Worm (Caenorhabditis elegans) whole organism, L4 larva: ENCODE data around the gene tsp-4.

ENCODE experiments used
- F26F4.8 ChIP-seq: fragments of 200-800 bp; sonication (Bioruptor generic); conservative IDR thresholded peaks from 2 replicates; pipeline ENCODE4 v1.3.6; 2022; ENCODE audit warnings: missing genetic modification characterization, missing compliant biosample characterization
- F37D6.2 ChIP-seq: sonication (generic microtip); optimal IDR thresholded peaks from 2 replicates; lab custom pipeline; 2016; ENCODE audit warnings: mild to moderate bottlenecking, missing genetic modification characterization, missing compliant biosample characterization
- F44E2.7 ChIP-seq: fragments of 200-800 bp; sonication (Bioruptor generic); IDR thresholded peaks from 2 replicates; pipeline ENCODE4 v2.1.2; 2022; ENCODE audit warnings: missing genetic modification characterization, missing compliant biosample characterization
- F49E8.2 ChIP-seq: sonication (generic microtip); optimal IDR thresholded peaks from 2 replicates; lab custom pipeline; 2016; ENCODE audit warnings: missing compliant biosample characterization, mild to moderate bottlenecking, missing genetic modification characterization, borderline replicate concordance
- T20F7.1 ChIP-seq: fragments of 200-800 bp; sonication (Bioruptor generic); optimal IDR thresholded peaks from 2 replicates; lab custom pipeline; 2018; ENCODE audit warnings: mild to moderate bottlenecking, missing genetic modification characterization, missing compliant biosample characterization
- Y105C5A.15 ChIP-seq: fragments of 200-800 bp; sonication (Bioruptor generic); IDR thresholded peaks from 2 replicates; pipeline ENCODE4 v1.3.6; 2022; ENCODE audit warnings: missing genetic modification characterization, missing compliant biosample characterization
- Y48G9A.11 ChIP-seq: fragments of 200-800 bp; sonication (Bioruptor generic); IDR thresholded peaks from 2 replicates; pipeline ENCODE4 v1.3.6; 2022; ENCODE audit warnings: missing genetic modification reagents, missing genetic modification characterization, missing compliant biosample characterization
- ZK546.5 ChIP-seq, 2 experiments: sonication (generic microtip); optimal IDR thresholded peaks; 2 replicates each; lab custom pipeline; 2017; ENCODE audit warnings: missing biosample characterization in 2 of 2, missing genetic modification characterization in 2 of 2
- ama-1 ChIP-seq: fragments of 150-350 bp; optimal IDR thresholded peaks from 2 replicates; lab custom pipeline; 2014; ENCODE audit warnings: inconsistent platforms, mixed read lengths
- arid-1 ChIP-seq: fragments of 200-800 bp; sonication (Bioruptor generic); conservative IDR thresholded peaks from 2 replicates; pipeline ENCODE4 v1.3.6; 2022; ENCODE audit warnings: missing genetic modification reagents, missing genetic modification characterization, missing compliant biosample characterization
- attf-4 ChIP-seq: sonication (generic microtip); optimal IDR thresholded peaks from 3 replicates; lab custom pipeline; 2017; ENCODE audit warnings: missing biosample characterization, missing genetic modification characterization
- ceh-28 ChIP-seq: fragments of 150-350 bp; optimal IDR thresholded peaks from 2 replicates; lab custom pipeline; 2014; ENCODE audit warnings: missing biosample characterization, missing genetic modification reagents, missing genetic modification characterization
- ceh-82 ChIP-seq: sonication (generic microtip); optimal IDR thresholded peaks from 2 replicates; lab custom pipeline; 2017; ENCODE audit warnings: missing biosample characterization, missing genetic modification characterization
- ctbp-1 ChIP-seq: fragments of 200-800 bp; sonication (Bioruptor generic); IDR thresholded peaks from 2 replicates; pipeline ENCODE4 v1.3.6; 2022; ENCODE audit warnings: missing genetic modification reagents, missing genetic modification characterization, missing compliant biosample characterization
- daf-16 ChIP-seq, 3 experiments: sonication (generic microtip); optimal IDR thresholded peaks; 2 replicates each; lab custom pipeline; 2016 to 2017; ENCODE audit warnings: missing genetic modification characterization in 3 of 3, missing genetic modification reagents in 3 of 3, mild to moderate bottlenecking in 2 of 3, missing compliant biosample characterization in 2 of 3, missing biosample characterization in 1 of 3, moderate library complexity in 1 of 3
- dmd-6 ChIP-seq: fragments of 200-800 bp; sonication (Bioruptor generic); IDR thresholded peaks from 2 replicates; pipeline ENCODE4 v1.3.6; 2022; ENCODE audit warnings: missing genetic modification reagents, missing genetic modification characterization, missing compliant biosample characterization
- dpl-1 ChIP-seq: fragments of 150-350 bp; optimal IDR thresholded peaks from 2 replicates; lab custom pipeline; 2014; ENCODE audit warnings: missing biosample characterization, missing genetic modification reagents, missing genetic modification characterization
- egl-27 ChIP-seq: sonication (generic microtip); optimal IDR thresholded peaks from 3 replicates; lab custom pipeline; 2017; ENCODE audit warnings: missing biosample characterization, missing genetic modification reagents, missing genetic modification characterization
- egl-43 ChIP-seq: fragments of 200-800 bp; sonication (Bioruptor generic); IDR thresholded peaks from 2 replicates; pipeline ENCODE4 v1.3.6; 2022; ENCODE audit warnings: missing genetic modification reagents, missing genetic modification characterization, missing compliant biosample characterization
- fkh-10 ChIP-seq: fragments of 150-350 bp; optimal IDR thresholded peaks from 2 replicates; lab custom pipeline; 2014; ENCODE audit warnings: missing biosample characterization, missing genetic modification reagents, missing genetic modification characterization
- fos-1 ChIP-seq: fragments of 150-350 bp; optimal IDR thresholded peaks from 2 replicates; lab custom pipeline; 2014; ENCODE audit warnings: missing biosample characterization, missing genetic modification characterization
- gei-8 ChIP-seq: fragments of 200-800 bp; sonication (Bioruptor generic); optimal IDR thresholded peaks from 2 replicates; lab custom pipeline; 2018; ENCODE audit warnings: mild to moderate bottlenecking, missing genetic modification characterization, missing compliant biosample characterization
- hlh-30 ChIP-seq: sonication (generic microtip); optimal IDR thresholded peaks from 2 replicates; lab custom pipeline; 2017; ENCODE audit warnings: antibody characterized with exemption, mild to moderate bottlenecking, missing genetic modification characterization, missing compliant biosample characterization; ENCODE audit not compliant: insufficient read depth
- jun-1 ChIP-seq: fragments of 150-350 bp; optimal IDR thresholded peaks from 2 replicates; lab custom pipeline; 2014; ENCODE audit warnings: missing biosample characterization, missing genetic modification reagents, missing genetic modification characterization
- lin-15B ChIP-seq: fragments of 150-350 bp; sonication (generic microtip); optimal IDR thresholded peaks from 3 replicates; lab custom pipeline; 2014; ENCODE audit warnings: missing biosample characterization, missing genetic modification characterization
- lir-3 ChIP-seq: sonication (generic microtip); optimal IDR thresholded peaks from 2 replicates; lab custom pipeline; 2016; ENCODE audit warnings: mild to moderate bottlenecking, missing genetic modification characterization, missing compliant biosample characterization
- madf-9 ChIP-seq: fragments of 200-800 bp; sonication (Bioruptor generic); conservative IDR thresholded peaks from 2 replicates; pipeline ENCODE4 v1.3.6; 2022; ENCODE audit warnings: missing genetic modification reagents, missing genetic modification characterization, missing compliant biosample characterization
- mep-1 ChIP-seq: fragments of 150-350 bp; sonication (generic microtip); optimal IDR thresholded peaks from 3 replicates; lab custom pipeline; 2014; ENCODE audit warnings: missing biosample characterization, missing genetic modification characterization
- mes-2 ChIP-seq: sonication (generic microtip); optimal IDR thresholded peaks from 2 replicates; lab custom pipeline; 2016; ENCODE audit warnings: missing genotype, mild to moderate bottlenecking, missing genetic modification characterization, missing compliant biosample characterization; ENCODE audit not compliant: poor library complexity, severe bottlenecking
- nhr-111 ChIP-seq: fragments of 200-800 bp; sonication (Bioruptor generic); optimal IDR thresholded peaks from 2 replicates; lab custom pipeline; 2018; ENCODE audit warnings: mild to moderate bottlenecking, missing genetic modification characterization, missing compliant biosample characterization
- nhr-237 ChIP-seq: sonication (generic microtip); optimal IDR thresholded peaks from 2 replicates; lab custom pipeline; 2017; ENCODE audit warnings: missing biosample characterization, missing genetic modification characterization
- nhr-28 ChIP-seq: fragments of 150-350 bp; optimal IDR thresholded peaks from 2 replicates; lab custom pipeline; 2014; ENCODE audit warnings: missing biosample characterization, missing genetic modification characterization
- nhr-48 ChIP-seq: sonication (generic microtip); optimal IDR thresholded peaks from 2 replicates; lab custom pipeline; 2016; ENCODE audit warnings: mild to moderate bottlenecking, missing genetic modification characterization, missing compliant biosample characterization
- pha-4 ChIP-seq, 2 experiments: fragments of 150-350 bp in 1 of 2; fragments of 200-800 bp in 1 of 2; sonication (Bioruptor generic) in 1 of 2; IDR thresholded peaks in 1 of 2; optimal IDR thresholded peaks in 1 of 2; 2 replicates each; pipeline versions ENCODE4 v1.3.6 to Lab custom; 2014 to 2022; ENCODE audit warnings: missing genetic modification characterization in 2 of 2, missing genetic modification reagents in 2 of 2, missing biosample characterization in 1 of 2, missing compliant biosample characterization in 1 of 2
- set-16 ChIP-seq: fragments of 200-800 bp; sonication (Bioruptor generic); IDR thresholded peaks from 2 replicates; pipeline ENCODE4 v1.3.6; 2022; ENCODE audit warnings: missing genetic modification reagents, missing genetic modification characterization, missing compliant biosample characterization
- snpc-1.2 ChIP-seq: fragments of 200-800 bp; sonication (Bioruptor generic); IDR thresholded peaks from 2 replicates; pipeline ENCODE4 v1.3.6; 2022; ENCODE audit warnings: missing genetic modification reagents, missing genetic modification characterization, missing compliant biosample characterization
- spr-1 ChIP-seq: sonication (generic microtip); optimal IDR thresholded peaks from 2 replicates; lab custom pipeline; 2016; ENCODE audit warnings: mild to moderate bottlenecking, missing genetic modification characterization, missing compliant biosample characterization
- tag-97 ChIP-seq: fragments of 200-800 bp; sonication (Bioruptor generic); IDR thresholded peaks from 2 replicates; pipeline ENCODE4 v1.3.6; 2022; ENCODE audit warnings: missing genetic modification characterization, missing compliant biosample characterization
- tra-1 ChIP-seq: fragments of 200-800 bp; sonication (Bioruptor generic); IDR thresholded peaks from 2 replicates; pipeline ENCODE4 v1.3.6; 2022; ENCODE audit warnings: missing genetic modification reagents, missing genetic modification characterization, missing compliant biosample characterization
- unc-62 ChIP-seq, 3 experiments: fragments of 150-350 bp in 1 of 3; sonication (generic microtip); optimal IDR thresholded peaks in 2 of 3; peaks in 1 of 3; 1 replicate in 1 of 3; 2 replicates in 2 of 3; lab custom pipeline; 2014 to 2017; ENCODE audit warnings: missing biosample characterization in 3 of 3, missing genetic modification characterization in 3 of 3, missing genetic modification reagents in 3 of 3, missing genotype in 1 of 3
- vab-7 ChIP-seq: fragments of 200-800 bp; sonication (Bioruptor generic); IDR thresholded peaks from 2 replicates; pipeline ENCODE4 v1.3.6; 2022; ENCODE audit warnings: missing genetic modification reagents, missing genetic modification characterization, missing compliant biosample characterization
- zfp-2 ChIP-seq: sonication (generic microtip); optimal IDR thresholded peaks from 2 replicates; lab custom pipeline; 2016; ENCODE audit warnings: mild to moderate bottlenecking, missing genetic modification characterization, missing compliant biosample characterization
- zip-11 ChIP-seq: fragments of 200-800 bp; sonication (Bioruptor generic); IDR thresholded peaks from 2 replicates; pipeline ENCODE4 v1.3.6; 2022; ENCODE audit warnings: missing genetic modification characterization, missing compliant biosample characterization
- ztf-11 ChIP-seq: fragments of 150-350 bp; optimal IDR thresholded peaks from 2 replicates; lab custom pipeline; 2014; ENCODE audit warnings: missing biosample characterization, missing genetic modification characterization

tsp-4 gene

ce11 chrIV:12565933-12566540 lies 46.0 kb upstream of the tsp-4 start, which contains the start of gene eak-7:
eak-7 (minus strand) TSS chrIV:12565983.
- TF ChIP-seq hlh-30 (tag; lab: Kevin White, UChicago), result peak; percentile 19
- TF ChIP-seq nhr-28 (tag; lab: Kevin White, UChicago), result no peak
- no peak for TF ChIP-seq ctbp-1 (GFP tag; lab: Robert Waterston, UW)
- TF ChIP-seq daf-16 (GFP tag; optimal IDR thresholded peaks at IDR 0.05; lab: Kevin White, UChicago), result no peak
- TF ChIP-seq daf-16 (tag; optimal IDR thresholded peaks at IDR 0.05; lab: Kevin White, UChicago), result no peak
- TF ChIP-seq zfp-2 (tag; lab: Kevin White, UChicago), result no peak

ce11 chrIV:12560568-12560967 lies 40.5 kb upstream of the tsp-4 start, which contains the start of gene snb-7:
snb-7 (plus strand) TSS chrIV:12560868.
- TF ChIP-seq ceh-82 (tag; lab: Kevin White, UChicago) (no peak), F49E8.2 (tag; lab: Kevin White, UChicago) (no peak), egl-43 (GFP tag; lab: Robert Waterston, UW) (no peak), spr-1 (tag; lab: Kevin White, UChicago) (no peak), hlh-30 (tag; lab: Kevin White, UChicago) (no peak), dpl-1 (no peak), egl-27 (no peak), unc-62 (GFP tag; optimal IDR thresholded peaks at IDR 0.05 in 1 of 2; lab: Kevin White, UChicago) (no peak), unc-62 (tag; optimal IDR thresholded peaks at IDR 0.05; lab: Kevin White, UChicago) (no peak), lin-15B (tag; lab: Kevin White, UChicago) (no peak), ZK546.5 (tag; optimal IDR thresholded peaks at IDR 0.05; lab: Kevin White, UChicago) (no peak), nhr-237 (tag; lab: Kevin White, UChicago) (no peak)

- TF ChIP-seq pha-4 (GFP tag; IDR thresholded peaks at IDR 0.05; lab: Robert Waterston, UW) (no peak; the same call in 1 of the 2 replicates), pha-4 (tag; optimal IDR thresholded peaks at IDR 0.05; lab: Kevin White, UChicago) (peak; percentile 11), ceh-28 (no peak), F44E2.7 (GFP tag; lab: Robert Waterston, UW) (no peak), nhr-48 (tag; lab: Kevin White, UChicago) (no peak), gei-8 (GFP tag; lab: Kevin White, UChicago) (no peak), zip-11 (no peak), F37D6.2 (tag; lab: Kevin White, UChicago) (no peak), daf-16 (GFP tag; optimal IDR thresholded peaks at IDR 0.05; lab: Kevin White, UChicago) (no peak), daf-16 (tag; optimal IDR thresholded peaks at IDR 0.05; lab: Kevin White, UChicago) (no peak), dmd-6 (GFP tag; lab: Robert Waterston, UW) (no peak), madf-9 (no peak), tra-1 (GFP tag; lab: Robert Waterston, UW) (no peak), snpc-1.2 (GFP tag; lab: Robert Waterston, UW) (no peak), mes-2 (tag; lab: Kevin White, UChicago) (peak; percentile 78), nhr-111 (GFP tag; lab: Kevin White, UChicago) (no peak), fkh-10 (GFP tag; lab: Kevin White, UChicago) (peak; percentile 47), vab-7 (GFP tag; lab: Robert Waterston, UW) (no peak), tag-97 (GFP tag; lab: Robert Waterston, UW) (no peak), nhr-237 (tag; lab: Kevin White, UChicago) (no peak), mep-1 (tag; lab: Kevin White, UChicago) (peak; percentile 48), Y48G9A.11 (GFP tag; lab: Robert Waterston, UW) (no peak), T20F7.1 (GFP tag; lab: Kevin White, UChicago) (no peak), jun-1 (tag; lab: Kevin White, UChicago) (no peak), ctbp-1 (GFP tag; lab: Robert Waterston, UW) (no peak), ztf-11 (tag; lab: Kevin White, UChicago) (no peak), F26F4.8 (no peak), ama-1 (lab: Kevin White, UChicago) (no peak), egl-43 (GFP tag; lab: Robert Waterston, UW) (no peak), Y105C5A.15 (no peak), set-16 (GFP tag; lab: Robert Waterston, UW) (no peak), arid-1 (GFP tag; lab: Robert Waterston, UW) (no peak), attf-4 (tag; lab: Kevin White, UChicago) (no peak), lir-3 (no peak), fos-1 (no peak)
Measured at ce11 chrIV:12558925-12559450, 38.9 kb upstream of the tsp-4 start, which contains the start of the genes ZK795.2 and ZK795.3. ZK795.2 (minus strand) TSS chrIV:12558975. ZK795.3 (plus strand) TSS chrIV:12559365.
